Worm (Caenorhabditis elegans) whole organism, late embryonic: ENCODE data around the gene mec-10.

Experiments
- C38D4.7 ChIP-seq: fragments of 200-800 bp; sonication (Bioruptor generic); optimal IDR thresholded peaks from 2 replicates; lab custom pipeline; 2018; ENCODE audit warnings: mild to moderate bottlenecking, missing genetic modification characterization, moderate library complexity, missing compliant biosample characterization
- F13H6.1 ChIP-seq: sonication (generic microtip); optimal IDR thresholded peaks from 2 replicates; lab custom pipeline; 2016; ENCODE audit warnings: missing genetic modification characterization, missing compliant biosample characterization
- K09A11.1 ChIP-seq: sonication (generic microtip); optimal IDR thresholded peaks from 2 replicates; lab custom pipeline; 2017; ENCODE audit warnings: antibody characterized with exemption, mild to moderate bottlenecking, missing genetic modification characterization, missing compliant biosample characterization; ENCODE audit not compliant: insufficient read depth
- ama-1 ChIP-seq: fragments of 150-350 bp; optimal IDR thresholded peaks from 2 replicates; lab custom pipeline; 2014
- ceh-19 ChIP-seq: fragments of 200-800 bp; sonication (Bioruptor generic); optimal IDR thresholded peaks from 2 replicates; lab custom pipeline; 2018; ENCODE audit warnings: mild to moderate bottlenecking, missing genetic modification characterization, missing compliant biosample characterization
- ceh-48 ChIP-seq: sonication (generic microtip); optimal IDR thresholded peaks from 2 replicates; lab custom pipeline; 2016; ENCODE audit warnings: missing genetic modification characterization, inconsistent platforms, missing compliant biosample characterization
- elt-2 ChIP-seq: sonication (generic microtip); optimal IDR thresholded peaks from 2 replicates; lab custom pipeline; 2016; ENCODE audit warnings: missing genetic modification reagents, missing genetic modification characterization, missing compliant biosample characterization
- fkh-10 ChIP-seq: fragments of 150-350 bp; optimal IDR thresholded peaks from 2 replicates; lab custom pipeline; 2014; ENCODE audit warnings: missing biosample characterization, missing genetic modification reagents, missing genetic modification characterization
- hlh-8 ChIP-seq: sonication (generic microtip); optimal IDR thresholded peaks from 2 replicates; lab custom pipeline; 2016; ENCODE audit warnings: missing genotype, missing genetic modification characterization, missing compliant biosample characterization
- nhr-232 ChIP-seq: sonication (generic microtip); optimal IDR thresholded peaks from 2 replicates; lab custom pipeline; 2016; ENCODE audit warnings: missing genetic modification characterization, missing compliant biosample characterization
- pha-4 ChIP-seq: fragments of 150-350 bp; optimal IDR thresholded peaks from 2 replicates; lab custom pipeline; 2018; ENCODE audit warnings: missing biosample characterization, missing genetic modification reagents, missing genetic modification characterization

DNA sequence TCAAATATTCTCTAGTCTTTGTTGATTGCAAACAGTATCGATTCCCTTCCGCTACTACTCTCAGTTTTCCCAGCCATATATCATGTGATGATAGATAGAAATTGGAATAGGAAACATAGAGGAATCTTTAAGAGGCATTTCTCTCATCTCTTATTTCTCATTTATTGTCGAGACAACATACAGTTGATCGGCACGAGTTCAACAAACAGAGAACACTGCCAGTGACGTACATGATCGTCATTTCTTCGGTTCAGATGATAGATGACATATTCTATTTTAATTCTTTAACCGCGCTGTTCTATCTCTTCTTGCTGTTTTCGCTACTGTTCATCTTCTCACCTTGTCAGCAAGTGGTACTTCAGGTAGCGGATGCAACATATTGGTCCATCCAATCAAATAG lies 5.0 kb upstream of the mec-10 start:
- no peak for TF ChIP-seq fkh-10
- no peak for TF ChIP-seq ama-1 (lab: Kevin White, UChicago)
- TF ChIP-seq pha-4: no peak
- no peak for TF ChIP-seq F13H6.1 (tag; lab: Kevin White, UChicago)
- TF ChIP-seq ceh-19 (GFP tag; lab: Kevin White, UChicago): no peak
- TF ChIP-seq K09A11.1: no peak
- TF ChIP-seq hlh-8: no peak
- TF ChIP-seq nhr-232 (tag; lab: Kevin White, UChicago): no peak
- no peak for TF ChIP-seq ceh-48 (tag; lab: Kevin White, UChicago)
- TF ChIP-seq C38D4.7 (GFP tag; lab: Kevin White, UChicago): no peak
- TF ChIP-seq elt-2 (tag; lab: Kevin White, UChicago): no peak
